Worm (Caenorhabditis elegans) whole organism, early embryonic: Measurements from ENCODE around the gene rsp-8.
"Not testable (repeated sequence)": the region's sequence is repeated elsewhere in the genome, so short reads cannot be mapped to it uniquely, and the experiment has no call there.

Experiments used
- ama-1 ChIP-seq: fragments of 150-350 bp; optimal IDR thresholded peaks from 2 replicates; lab custom pipeline; 2014
- ceh-13 ChIP-seq: fragments of 200-800 bp; sonication (Bioruptor generic); optimal IDR thresholded peaks from 2 replicates; lab custom pipeline; 2018; ENCODE audit warnings: mild to moderate bottlenecking, missing genetic modification characterization, missing compliant biosample characterization
- ceh-36 ChIP-seq: sonication (generic microtip); optimal IDR thresholded peaks from 2 replicates; lab custom pipeline; 2016; ENCODE audit warnings: missing genetic modification characterization, inconsistent platforms, missing compliant biosample characterization
- ets-7 ChIP-seq: sonication (generic microtip); optimal IDR thresholded peaks from 2 replicates; lab custom pipeline; 2016; ENCODE audit warnings: missing genotype, missing genetic modification characterization, missing compliant biosample characterization
- flt-1 ChIP-seq: fragments of 200-800 bp; sonication (Bioruptor generic); IDR thresholded peaks from 2 replicates; pipeline ENCODE4 v1.3.6; 2022; ENCODE audit warnings: missing genetic modification characterization, missing compliant biosample characterization
- hmbx-1 ChIP-seq: sonication (generic microtip); optimal IDR thresholded peaks from 2 replicates; lab custom pipeline; 2016; ENCODE audit warnings: mild to moderate bottlenecking, missing genetic modification characterization, missing compliant biosample characterization
- hmg-4 ChIP-seq: fragments of 200-800 bp; sonication (Bioruptor generic); optimal IDR thresholded peaks from 2 replicates; lab custom pipeline; 2018; ENCODE audit warnings: mild to moderate bottlenecking, missing genetic modification characterization, missing compliant biosample characterization
- sea-1 ChIP-seq: fragments of 200-800 bp; sonication (Bioruptor generic); conservative IDR thresholded peaks from 2 replicates; pipeline ENCODE4 v1.3.6; 2022; ENCODE audit warnings: missing genetic modification characterization, missing compliant biosample characterization
- tbx-11 ChIP-seq: fragments of 200-800 bp; sonication (Bioruptor generic); IDR thresholded peaks from 2 replicates; pipeline ENCODE4 v1.3.6; 2022; ENCODE audit warnings: missing genetic modification characterization, missing compliant biosample characterization
- tra-4 ChIP-seq: sonication (generic microtip); optimal IDR thresholded peaks from 2 replicates; lab custom pipeline; 2017; ENCODE audit warnings: missing genetic modification characterization, missing compliant biosample characterization

DNA sequence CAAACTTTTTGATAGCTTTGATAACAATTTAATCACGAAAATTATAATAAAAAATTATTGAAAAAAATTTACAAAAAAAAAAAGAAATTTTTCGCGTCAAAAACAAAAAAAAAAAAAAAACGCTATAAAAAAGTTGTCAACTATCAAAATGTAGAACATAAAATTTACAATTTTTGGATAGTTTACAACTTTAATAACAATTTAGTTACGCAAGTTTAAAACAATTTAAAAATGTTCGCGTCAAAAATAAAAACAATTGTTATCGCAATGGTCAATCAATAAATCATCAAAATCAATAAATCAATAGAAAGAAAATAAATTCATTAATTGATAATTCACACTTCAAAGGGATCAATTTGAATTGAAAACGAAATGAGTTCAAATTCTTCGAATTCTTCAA lies 38.8 kb upstream of the rsp-8 start, which contains the start of gene C24H11.1:
- TF ChIP-seq ets-7 (tag; lab: Kevin White, UChicago); tra-4 (tag; lab: Kevin White, UChicago); hmbx-1; sea-1 (GFP tag; lab: Robert Waterston, UW); tbx-11 (GFP tag; lab: Robert Waterston, UW); hmg-4; ceh-13; ama-1 (lab: Kevin White, UChicago); ceh-36 (tag; lab: Kevin White, UChicago); flt-1 (GFP tag; lab: Robert Waterston, UW): not testable (repeated sequence)
